Fruit fly (Drosophila melanogaster) whole organism, embryonic: ENCODE data around the gene MsrA.

Experiments used
- ATbp ChIP-seq: fragments of 200-800 bp; sonication (Bioruptor generic); optimal IDR thresholded peaks from 2 replicates; lab custom pipeline; 2017; ENCODE audit warnings: missing biosample characterization, mild to moderate bottlenecking, missing genetic modification characterization, missing genetic modification reagents
- Asciz ChIP-seq: fragments of 200-800 bp; sonication (Bioruptor generic); optimal IDR thresholded peaks from 2 replicates; lab custom pipeline; 2017; ENCODE audit warnings: missing biosample characterization, mild to moderate bottlenecking, missing genetic modification characterization, missing genetic modification reagents
- B-H1 ChIP-seq: fragments of 200-800 bp; sonication (Bioruptor generic); IDR thresholded peaks from 3 replicates; pipeline ENCODE4 v1.3.6; 2022; ENCODE audit warnings: missing biosample characterization, missing genetic modification characterization
- CG1024 ChIP-seq: fragments of 200-800 bp; sonication (Bioruptor generic); IDR thresholded peaks from 2 replicates; pipeline ENCODE4 v1.3.6; 2022; ENCODE audit warnings: missing biosample characterization, missing genetic modification characterization
- CG10431 ChIP-seq: fragments of 200-800 bp; sonication (Bioruptor generic); optimal IDR thresholded peaks from 3 replicates; lab custom pipeline; 2018; ENCODE audit warnings: missing biosample characterization, mild to moderate bottlenecking, missing genetic modification characterization
- CG10565 ChIP-seq: fragments of 200-800 bp; sonication (Bioruptor generic); optimal IDR thresholded peaks from 3 replicates; lab custom pipeline; 2016; ENCODE audit warnings: missing biosample characterization, mild to moderate bottlenecking, missing genetic modification characterization
- CG12155 ChIP-seq: fragments of 200-800 bp; sonication (Bioruptor generic); optimal IDR thresholded peaks from 3 replicates; lab custom pipeline; 2016; ENCODE audit warnings: missing biosample characterization, missing genetic modification characterization
- CG12391 ChIP-seq: fragments of 200-800 bp; sonication (Bioruptor generic); optimal IDR thresholded peaks from 3 replicates; lab custom pipeline; 2018; ENCODE audit warnings: missing biosample characterization, mild to moderate bottlenecking, missing genetic modification characterization, moderate library complexity
- CG15601 ChIP-seq: fragments of 200-800 bp; sonication (Bioruptor generic); optimal IDR thresholded peaks from 3 replicates; lab custom pipeline; 2019; ENCODE audit warnings: missing biosample characterization, mild to moderate bottlenecking, missing genetic modification characterization, moderate library complexity
- CG17186 ChIP-seq: fragments of 200-800 bp; sonication (Bioruptor generic); optimal IDR thresholded peaks from 3 replicates; lab custom pipeline; 2017; ENCODE audit warnings: missing biosample characterization, missing genetic modification reagents, missing genetic modification characterization
- CG17361 ChIP-seq: fragments of 200-800 bp; sonication (Bioruptor generic); IDR thresholded peaks from 3 replicates; pipeline ENCODE4 v1.3.6; 2022; ENCODE audit warnings: missing biosample characterization, missing genetic modification characterization
- CG31365 ChIP-seq: fragments of 200-800 bp; sonication (Bioruptor generic); optimal IDR thresholded peaks from 2 replicates; lab custom pipeline; 2018; ENCODE audit warnings: missing biosample characterization, mild to moderate bottlenecking, missing genetic modification characterization
- CG3163 ChIP-seq: fragments of 200-800 bp; sonication (Bioruptor generic); optimal IDR thresholded peaks from 3 replicates; lab custom pipeline; 2016; ENCODE audit warnings: missing biosample characterization, missing genetic modification characterization
- CG3847 ChIP-seq: fragments of 200-800 bp; sonication (Bioruptor generic); IDR thresholded peaks from 2 replicates; pipeline ENCODE4 v1.3.6; 2022; ENCODE audit warnings: missing biosample characterization, missing genetic modification characterization
- CG4360 ChIP-seq: fragments of 200-800 bp; sonication (Bioruptor generic); IDR thresholded peaks from 2 replicates; pipeline ENCODE4 v1.3.6; 2022; ENCODE audit warnings: missing biosample characterization, missing genetic modification characterization
- CG4404 ChIP-seq: fragments of 200-800 bp; sonication (Bioruptor generic); IDR thresholded peaks from 2 replicates; pipeline ENCODE4 v1.3.6; 2022; ENCODE audit warnings: missing biosample characterization, missing genetic modification characterization
- CG8765 ChIP-seq: fragments of 200-800 bp; sonication (Bioruptor generic); IDR thresholded peaks from 2 replicates; pipeline ENCODE4 v1.3.6; 2022; ENCODE audit warnings: missing biosample characterization, missing genetic modification characterization
- CTCF ChIP-seq: fragments of 200-800 bp; sonication (Bioruptor generic); optimal IDR thresholded peaks from 2 replicates; lab custom pipeline; 2017; ENCODE audit warnings: missing biosample characterization, mild to moderate bottlenecking, missing genetic modification characterization, moderate library complexity
- Fer1 ChIP-seq: fragments of 200-800 bp; sonication (Bioruptor generic); optimal IDR thresholded peaks from 2 replicates; lab custom pipeline; 2017; ENCODE audit warnings: missing biosample characterization, mild to moderate bottlenecking, missing genetic modification characterization
- Fer2 ChIP-seq: fragments of 200-800 bp; sonication (Bioruptor generic); optimal IDR thresholded peaks from 2 replicates; lab custom pipeline; 2018; ENCODE audit warnings: missing biosample characterization, mild to moderate bottlenecking, missing genetic modification characterization, moderate library complexity
- HLH4C ChIP-seq: fragments of 200-800 bp; sonication (Bioruptor generic); IDR thresholded peaks from 3 replicates; pipeline ENCODE4 v1.3.6; 2022; ENCODE audit warnings: missing biosample characterization, missing genetic modification characterization; ENCODE audit not compliant: partially characterized antibody
- NFAT ChIP-seq: fragments of 200-800 bp; sonication (Bioruptor generic); IDR thresholded peaks from 2 replicates; pipeline ENCODE4 v1.3.6; 2022; ENCODE audit warnings: missing biosample characterization, missing genetic modification characterization
- Opbp ChIP-seq: fragments of 200-800 bp; sonication (Bioruptor generic); IDR thresholded peaks from 3 replicates; pipeline ENCODE4 v1.3.6; 2022; ENCODE audit warnings: missing biosample characterization, missing genetic modification characterization; ENCODE audit not compliant: partially characterized antibody
- Sox100B ChIP-seq: fragments of 200-800 bp; sonication (Bioruptor generic); optimal IDR thresholded peaks from 3 replicates; lab custom pipeline; 2018; ENCODE audit warnings: missing biosample characterization, mild to moderate bottlenecking, missing genetic modification characterization
- Trl ChIP-seq, 3 experiments: fragments of >200 bp in 2 of 3; fragments of 200-800 bp in 1 of 3; sonication (Bioruptor generic) in 1 of 3; optimal IDR thresholded peaks; 2 replicates in 1 of 3; 3 replicates in 2 of 3; lab custom pipeline; 2016 to 2017; ENCODE audit warnings: missing biosample characterization in 1 of 3, missing genetic modification characterization in 1 of 3
- ac ChIP-seq: fragments of 200-800 bp; sonication (Bioruptor generic); optimal IDR thresholded peaks from 3 replicates; lab custom pipeline; 2017; ENCODE audit warnings: missing biosample characterization, mild to moderate bottlenecking, missing genetic modification characterization
- ara ChIP-seq: fragments of 200-800 bp; sonication (Bioruptor generic); IDR thresholded peaks from 2 replicates; pipeline ENCODE4 v1.3.6; 2022; ENCODE audit warnings: missing biosample characterization, missing genetic modification characterization
- ato ChIP-seq: fragments of 200-800 bp; sonication (Bioruptor generic); IDR thresholded peaks from 2 replicates; pipeline ENCODE4 v1.3.6; 2022; ENCODE audit warnings: missing biosample characterization, missing genetic modification characterization; ENCODE audit not compliant: partially characterized antibody
- chn ChIP-seq: fragments of 200-800 bp; sonication (Bioruptor generic); optimal IDR thresholded peaks from 2 replicates; lab custom pipeline; 2016; ENCODE audit warnings: missing biosample characterization, missing genetic modification characterization
- exex ChIP-seq: fragments of 200-800 bp; sonication (Bioruptor generic); optimal IDR thresholded peaks from 4 replicates; lab custom pipeline; 2018; ENCODE audit warnings: missing biosample characterization, mild to moderate bottlenecking, missing genetic modification characterization, moderate library complexity
- fd102C ChIP-seq: fragments of 200-800 bp; sonication (Bioruptor generic); optimal IDR thresholded peaks from 2 replicates; lab custom pipeline; 2018; ENCODE audit warnings: missing biosample characterization, mild to moderate bottlenecking, missing genetic modification characterization, moderate library complexity
- gem ChIP-seq: fragments of 200-800 bp; sonication (Bioruptor generic); optimal IDR thresholded peaks from 2 replicates; lab custom pipeline; 2019; ENCODE audit warnings: missing biosample characterization, mild to moderate bottlenecking, missing genetic modification characterization, moderate library complexity
- hth ChIP-seq: fragments of >200 bp; optimal IDR thresholded peaks from 2 replicates; lab custom pipeline; 2017; ENCODE audit warnings: inconsistent platforms
- lab ChIP-seq: fragments of 200-800 bp; sonication (Bioruptor generic); optimal IDR thresholded peaks from 3 replicates; lab custom pipeline; 2017; ENCODE audit warnings: missing biosample characterization, missing genetic modification characterization, mild to moderate bottlenecking, moderate library complexity, missing genetic modification reagents
- lmd ChIP-seq: fragments of 200-800 bp; sonication (Bioruptor generic); IDR thresholded peaks from 2 replicates; pipeline ENCODE4 v1.3.6; 2022; ENCODE audit warnings: missing biosample characterization, missing genetic modification characterization
- luna ChIP-seq: fragments of 200-800 bp; sonication (Bioruptor generic); optimal IDR thresholded peaks from 2 replicates; lab custom pipeline; 2016; ENCODE audit warnings: missing biosample characterization, missing genetic modification characterization
- nerfin-1 ChIP-seq: fragments of 200-800 bp; sonication (Bioruptor generic); optimal IDR thresholded peaks from 3 replicates; lab custom pipeline; 2019; ENCODE audit warnings: missing biosample characterization, mild to moderate bottlenecking, missing genetic modification characterization, moderate library complexity
- nmo ChIP-seq: fragments of 200-800 bp; sonication (Bioruptor generic); optimal IDR thresholded peaks from 2 replicates; lab custom pipeline; 2018; ENCODE audit warnings: missing biosample characterization, mild to moderate bottlenecking, missing genetic modification characterization, moderate library complexity
- pan ChIP-seq, 4 experiments: fragments of >200 bp in 3 of 4; fragments of 200-800 bp in 1 of 4; sonication (Bioruptor generic) in 1 of 4; optimal IDR thresholded peaks in 3 of 4; IDR thresholded peaks in 1 of 4; 2 replicates each; pipeline versions ENCODE4 v1.3.6 to Lab custom; 2017 to 2022; ENCODE audit warnings: missing biosample characterization in 2 of 4, missing genetic modification characterization in 2 of 4, mixed read lengths in 1 of 4
- peb ChIP-seq: fragments of 200-800 bp; sonication (Bioruptor generic); IDR thresholded peaks from 2 replicates; pipeline ENCODE4 v1.3.6; 2022; ENCODE audit warnings: missing biosample characterization, missing genetic modification characterization
- pfk ChIP-seq: fragments of 200-800 bp; sonication (Bioruptor generic); optimal IDR thresholded peaks from 2 replicates; lab custom pipeline; 2018; ENCODE audit warnings: missing biosample characterization, mild to moderate bottlenecking, missing genetic modification characterization, moderate library complexity
- salm ChIP-seq: fragments of 200-800 bp; sonication (Bioruptor generic); optimal IDR thresholded peaks from 2 replicates; lab custom pipeline; 2018; ENCODE audit warnings: missing biosample characterization, mild to moderate bottlenecking, missing genetic modification characterization
- sd ChIP-seq: fragments of 200-800 bp; sonication (Bioruptor generic); optimal IDR thresholded peaks from 3 replicates; lab custom pipeline; 2018; ENCODE audit warnings: missing biosample characterization, mild to moderate bottlenecking, missing genetic modification characterization, moderate library complexity
- sqz ChIP-seq: fragments of 200-800 bp; sonication (Bioruptor generic); optimal IDR thresholded peaks from 3 replicates; lab custom pipeline; 2018; ENCODE audit warnings: missing biosample characterization, mild to moderate bottlenecking, missing genetic modification characterization
- tio ChIP-seq: fragments of 200-800 bp; sonication (Bioruptor generic); optimal IDR thresholded peaks from 2 replicates; lab custom pipeline; 2017; ENCODE audit warnings: missing biosample characterization, missing genetic modification characterization, inconsistent platforms
- ttk ChIP-seq: fragments of 200-800 bp; sonication (Bioruptor generic); IDR thresholded peaks from 2 replicates; pipeline ENCODE4 v2.1.2; 2022; ENCODE audit warnings: missing biosample characterization, missing genetic modification characterization
- tx ChIP-seq: fragments of 200-800 bp; sonication (Bioruptor generic); optimal IDR thresholded peaks from 2 replicates; lab custom pipeline; 2016; ENCODE audit warnings: missing biosample characterization, missing genetic modification characterization
- vvl ChIP-seq: fragments of 200-800 bp; sonication (Bioruptor generic); IDR thresholded peaks from 2 replicates; pipeline ENCODE4 v1.3.6; 2022; ENCODE audit warnings: missing biosample characterization, missing genetic modification characterization
- zf30C ChIP-seq: fragments of 200-800 bp; sonication (Bioruptor generic); optimal IDR thresholded peaks from 3 replicates; lab custom pipeline; 2018; ENCODE audit warnings: missing biosample characterization, mild to moderate bottlenecking, missing genetic modification characterization

Gene MsrA

DNA sequence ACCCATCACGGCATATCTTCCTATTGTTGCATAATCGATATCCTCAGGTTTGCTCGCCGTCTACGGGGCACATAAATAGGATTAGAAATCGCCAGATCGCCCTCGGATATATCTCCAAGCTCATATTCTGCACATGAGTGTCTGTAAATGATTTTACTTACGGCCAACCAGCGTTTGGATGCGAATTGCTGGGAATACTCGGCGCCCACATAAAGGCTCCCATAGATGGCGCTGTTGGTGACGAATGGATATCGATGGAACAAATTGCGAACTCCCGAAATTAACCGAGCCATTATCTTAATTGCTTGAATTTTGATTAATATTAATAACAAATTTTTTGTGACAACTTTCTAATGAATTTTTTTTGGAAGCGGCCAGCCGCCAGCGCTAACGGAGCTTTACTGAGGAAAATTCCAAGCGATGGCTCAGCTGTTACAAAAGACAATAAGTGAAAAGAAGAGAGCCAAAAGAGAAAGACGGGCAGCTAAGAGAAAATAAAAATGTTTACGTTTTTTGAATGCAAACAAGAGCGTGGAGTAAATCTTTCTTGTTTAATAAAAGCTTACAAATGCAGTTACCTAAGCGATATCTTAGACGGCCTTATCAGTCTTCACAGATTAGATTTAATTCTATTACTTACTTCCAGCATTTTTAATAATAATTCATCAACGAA lies 16.1 kb upstream of the MsrA start (continued):
- no peak for TF ChIP-seq Opbp
- peak; percentile 25 for TF ChIP-seq lab
- no peak for TF ChIP-seq CG10565 (GFP tag; lab: Kevin White, UChicago)
- TF ChIP-seq gem (tag; lab: Kevin White, UChicago), result no peak
- no peak for TF ChIP-seq salm (tag; lab: Kevin White, UChicago)
- TF ChIP-seq ato, result 0 out of 2 replicates have a peak, but pooled peaks have one; percentile 35
- peak; percentile 56 to 65 for TF ChIP-seq Trl (optimal IDR thresholded peaks at IDR 0.05; lab: Kevin White, UChicago)
- no peak for TF ChIP-seq Trl (GFP tag; optimal IDR thresholded peaks at IDR 0.05; lab: Kevin White, UChicago)
- 0 out of 3 replicates have a peak, but pooled peaks have one; percentile 8 for TF ChIP-seq CG17361
- peak; percentile 21 for TF ChIP-seq exex
- TF ChIP-seq CG12155 (GFP tag; lab: Kevin White, UChicago), result no peak
- TF ChIP-seq NFAT, result no peak
- TF ChIP-seq Fer2, result no peak
- TF ChIP-seq HLH4C (GFP tag; lab: Robert Waterston, UW), result no peak
- peak; percentile 11 for TF ChIP-seq CG10431 (GFP tag; lab: Kevin White, UChicago)
- peak; percentile 49 for TF ChIP-seq sd (tag; lab: Kevin White, UChicago)
- no peak for TF ChIP-seq ttk (GFP tag; lab: Robert Waterston, UW)
- peak; percentile 7 for TF ChIP-seq nerfin-1 (tag; lab: Kevin White, UChicago)
- no peak for TF ChIP-seq CG3847 (GFP tag; lab: Robert Waterston, UW)
- TF ChIP-seq CG8765 (GFP tag; lab: Robert Waterston, UW), result no peak
- TF ChIP-seq CG15601 (tag; lab: Kevin White, UChicago), result peak; percentile 20
- no peak for TF ChIP-seq nmo
- TF ChIP-seq vvl, result 0 out of 2 replicates have a peak, but pooled peaks have one; percentile 0
- TF ChIP-seq luna (GFP tag; lab: Kevin White, UChicago), result no peak
- no peak for TF ChIP-seq B-H1 (GFP tag; lab: Robert Waterston, UW)
- TF ChIP-seq CG17186 (GFP tag; lab: Kevin White, UChicago), result no peak
- 0 out of 2 replicates have a peak, but pooled peaks have one; percentile 7 for TF ChIP-seq CG1024 (GFP tag; lab: Robert Waterston, UW)
- TF ChIP-seq ATbp, result peak; percentile 35
- no peak for TF ChIP-seq peb
- TF ChIP-seq lmd (GFP tag; lab: Robert Waterston, UW), result no peak
- TF ChIP-seq sqz (GFP tag; lab: Kevin White, UChicago), result peak; percentile 38
- peak; percentile 88 for TF ChIP-seq CTCF (GFP tag; lab: Kevin White, UChicago)
- peak; percentile 86 for TF ChIP-seq CG3163
- peak; percentile 47; the same call in 1 of the 2 replicates for TF ChIP-seq ara (GFP tag; lab: Robert Waterston, UW)
- TF ChIP-seq, all 482 proteins: peak for 23

DNA sequence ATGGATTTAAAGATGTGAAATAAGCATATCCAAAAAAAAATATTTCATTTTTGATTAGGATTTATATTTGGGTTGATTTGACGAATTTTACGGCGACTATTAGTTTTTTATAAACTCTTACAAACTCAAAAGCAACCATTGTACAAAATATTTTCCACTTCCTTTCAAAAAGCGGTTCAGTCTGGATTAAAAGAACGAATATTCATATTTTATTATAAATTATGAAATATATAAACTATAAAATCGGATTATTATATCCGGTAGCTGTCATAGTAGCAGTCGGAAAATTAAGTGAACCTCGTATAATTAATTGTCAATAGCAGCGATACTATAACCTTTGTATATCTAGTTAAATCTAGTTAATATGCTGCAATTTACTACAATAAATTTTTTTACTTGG lies 15.4 kb upstream of the MsrA start, which contains the start of gene CG12355:
TSS of gene CG12355 (minus strand) at position 101 of the 400 bp plus-strand sequence.
- TF ChIP-seq ac (GFP tag; lab: Kevin White, UChicago) (no peak), pfk (no peak)

DNA sequence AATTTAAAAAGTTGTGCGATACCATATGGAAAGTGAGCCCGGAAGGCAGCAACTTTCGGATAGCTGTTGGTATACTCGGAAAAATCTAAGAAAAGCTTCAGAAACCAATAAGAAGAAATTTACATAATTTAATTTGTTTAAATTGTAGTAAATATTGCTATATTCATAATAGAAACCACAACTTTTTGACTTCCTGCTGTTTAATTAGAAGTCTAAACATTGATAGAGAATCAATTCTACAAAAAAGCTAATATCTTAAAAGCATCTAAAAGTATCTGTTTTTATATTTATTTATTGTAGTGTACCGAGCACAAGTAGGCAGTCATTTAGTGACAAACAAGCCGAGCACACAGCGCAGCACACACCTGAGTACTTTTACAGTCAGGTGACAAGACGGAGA lies 14.6 kb upstream of the MsrA start, which contains the start of gene CG13455:
TSS of gene CG13455 (plus strand) at position 301 of the 400 bp plus-strand sequence.
- TF ChIP-seq CG12391 (tag; lab: Kevin White, UChicago) (no peak), chn (no peak), tx (GFP tag; lab: Kevin White, UChicago) (no peak), Asciz (GFP tag; lab: Kevin White, UChicago) (no peak), CG4360 (GFP tag; lab: Robert Waterston, UW) (no peak), pan (optimal IDR thresholded peaks at IDR 0.05; lab: Kevin White, UChicago) (no peak), pan (GFP tag; optimal IDR thresholded peaks at IDR 0.05 in 1 of 2, IDR thresholded peaks at IDR 0.05 in 1 of 2) (no peak), hth (no peak), zf30C (GFP tag; lab: Kevin White, UChicago) (no peak), CG31365 (tag; lab: Kevin White, UChicago) (no peak), Sox100B (GFP tag; lab: Kevin White, UChicago) (no peak), fd102C (GFP tag; lab: Kevin White, UChicago) (no peak), Fer1 (no peak), CG4404 (GFP tag; lab: Robert Waterston, UW) (no peak), tio (GFP tag; lab: Kevin White, UChicago) (no peak)
